Fruit fly (Drosophila melanogaster) whole organism: ENCODE measurements around the gene CG13847.

ENCODE experiments used
- CG8478 ChIP-seq: fragments of >200 bp; optimal IDR thresholded peaks from 2 replicates; lab custom pipeline; 2018; ENCODE audit warnings: inconsistent platforms
- Dll ChIP-seq: fragments of >200 bp; optimal IDR thresholded peaks from 2 replicates; lab custom pipeline; 2017
- EcR ChIP-seq, 2 experiments: fragments of >200 bp; optimal IDR thresholded peaks; 2 replicates each; lab custom pipeline; 2017; ENCODE audit warnings: missing biosample characterization in 2 of 2, missing genetic modification characterization in 2 of 2, missing genetic modification reagents in 2 of 2
- pan ChIP-seq: fragments of >200 bp; optimal IDR thresholded peaks from 2 replicates; lab custom pipeline; 2017
- psq ChIP-seq: fragments of >200 bp; optimal IDR thresholded peaks from 2 replicates; lab custom pipeline; 2017
- usp ChIP-seq: fragments of >200 bp; optimal IDR thresholded peaks from 2 replicates; lab custom pipeline; 2017; ENCODE audit warnings: missing biosample characterization, missing genetic modification characterization, mixed read lengths

The CG13847 gene

dm6 chr3R:22394004-22394403 lies 41.9 kb downstream of the CG13847 start, which contains the start of gene CG13857:
Gene CG13857, minus strand, starts transcription at chr3R:22394104.
- TF ChIP-seq pan (lab: Kevin White, UChicago): no peak
- no peak for TF ChIP-seq CG8478 (lab: Kevin White, UChicago)
- no peak for TF ChIP-seq EcR (GFP tag; optimal IDR thresholded peaks at IDR 0.05; lab: Kevin White, UChicago)
- TF ChIP-seq Dll (lab: Kevin White, UChicago): no peak
- no peak for TF ChIP-seq psq
- no peak for TF ChIP-seq usp (GFP tag; lab: Kevin White, UChicago)

DNA sequence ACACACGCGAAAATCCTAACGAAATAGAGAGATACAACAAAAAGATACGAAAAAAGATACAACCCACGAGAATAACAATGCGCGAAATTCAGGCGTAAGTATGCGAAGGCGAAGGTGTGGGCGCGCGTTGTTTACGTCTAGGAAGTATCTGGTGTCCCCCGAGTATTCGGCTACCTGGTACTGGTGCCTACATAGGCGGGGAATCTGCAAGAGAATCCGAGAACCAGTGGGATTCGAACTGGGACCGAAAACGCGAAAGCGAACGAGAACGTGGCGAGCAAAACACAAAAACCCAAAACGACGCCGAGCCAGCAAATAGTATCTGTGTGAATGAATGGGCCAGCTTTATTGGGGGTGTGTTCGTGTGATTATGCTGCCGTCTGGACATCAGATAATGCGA lies 45.8 kb downstream of the CG13847 start:
- TF ChIP-seq usp (GFP tag; lab: Kevin White, UChicago) (no peak), Dll (lab: Kevin White, UChicago) (no peak), pan (lab: Kevin White, UChicago) (no peak), CG8478 (lab: Kevin White, UChicago) (no peak), psq (no peak), EcR (GFP tag; optimal IDR thresholded peaks at IDR 0.05; lab: Kevin White, UChicago) (no peak)

dm6 chr3R:22389614-22390013 lies 46.3 kb downstream of the CG13847 start, which contains the start of the genes CAH8 and CG7059:
Gene CAH8, minus strand, starts transcription at chr3R:22389714.
Gene CG7059, plus strand, starts transcription at chr3R:22389780.
- TF ChIP-seq psq: no peak
- no peak for TF ChIP-seq CG8478 (lab: Kevin White, UChicago)
- no peak for TF ChIP-seq EcR (GFP tag; optimal IDR thresholded peaks at IDR 0.05; lab: Kevin White, UChicago)
- no peak for TF ChIP-seq pan (lab: Kevin White, UChicago)
- TF ChIP-seq Dll (lab: Kevin White, UChicago): no peak
- no peak for TF ChIP-seq usp (GFP tag; lab: Kevin White, UChicago)

DNA sequence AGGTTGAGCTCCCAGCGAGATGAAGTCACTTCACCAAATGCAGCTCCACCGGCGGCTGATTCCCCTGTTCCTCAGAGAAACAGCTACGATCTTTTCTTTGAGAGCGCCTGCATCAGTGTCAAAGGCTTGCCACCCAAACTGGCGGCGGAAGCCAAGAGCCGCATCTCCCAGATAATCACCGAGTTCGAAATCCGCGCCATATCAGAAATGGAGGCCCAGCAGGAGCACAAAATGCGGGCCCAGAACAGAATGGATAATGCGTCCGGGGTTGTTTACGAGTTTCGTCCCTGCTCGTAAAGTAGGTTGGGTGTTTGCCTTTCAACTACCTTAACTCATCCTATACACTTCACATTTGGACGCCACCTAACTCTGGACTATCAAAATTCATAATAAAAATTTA lies 54.2 kb downstream of the CG13847 start, which contains the start of gene Gpdh3:
TSS of gene Gpdh3 (plus strand) at position 301 of the 400 bp plus-strand sequence.
- TF ChIP-seq EcR (GFP tag; optimal IDR thresholded peaks at IDR 0.05; lab: Kevin White, UChicago) (no peak), Dll (lab: Kevin White, UChicago) (no peak), pan (lab: Kevin White, UChicago) (no peak), CG8478 (lab: Kevin White, UChicago) (no peak), usp (GFP tag; lab: Kevin White, UChicago) (no peak), psq (no peak)

dm6 chr3R:22381077-22381476 lies 54.9 kb downstream of the CG13847 start, which contains the start of gene CG43342:
Gene CG43342, plus strand, starts transcription at chr3R:22381340.
- TF ChIP-seq usp (GFP tag; lab: Kevin White, UChicago) (no peak), psq (no peak), EcR (GFP tag; optimal IDR thresholded peaks at IDR 0.05; lab: Kevin White, UChicago) (no peak), pan (lab: Kevin White, UChicago) (no peak), Dll (lab: Kevin White, UChicago) (no peak), CG8478 (lab: Kevin White, UChicago) (no peak)

dm6 chr3R:22379942-22380341 lies 56.0 kb downstream of the CG13847 start, which contains the start of gene CG34149:
Gene CG34149, plus strand, starts transcription at chr3R:22380128.
- TF ChIP-seq usp (GFP tag; lab: Kevin White, UChicago) (no peak), pan (lab: Kevin White, UChicago) (no peak), EcR (GFP tag; optimal IDR thresholded peaks at IDR 0.05; lab: Kevin White, UChicago) (no peak), psq (no peak), Dll (lab: Kevin White, UChicago) (no peak), CG8478 (lab: Kevin White, UChicago) (no peak)

DNA sequence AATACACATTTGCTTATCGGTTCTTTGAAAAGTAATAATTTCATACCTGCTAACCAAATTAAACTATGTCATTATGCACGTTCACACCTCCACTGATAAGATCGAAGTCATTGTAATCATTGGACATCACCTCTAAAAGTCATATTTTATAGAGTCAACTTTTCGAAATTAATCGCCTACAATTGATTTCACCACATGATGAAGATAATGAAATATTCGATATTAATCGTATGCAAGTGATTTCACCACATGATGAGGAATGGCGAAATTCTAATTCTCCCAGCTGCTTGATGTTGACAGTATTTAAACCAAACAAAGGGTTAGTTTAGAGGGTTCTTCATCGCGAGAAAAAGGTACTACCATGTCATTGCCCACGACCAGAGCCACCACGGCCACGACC lies 60.3 kb downstream of the CG13847 start, which contains the start of gene CG18596:
TSS of gene CG18596 (plus strand) at position 250 of the 400 bp plus-strand sequence.
- no peak for TF ChIP-seq usp (GFP tag; lab: Kevin White, UChicago)
- TF ChIP-seq pan (lab: Kevin White, UChicago): no peak
- no peak for TF ChIP-seq EcR (GFP tag; optimal IDR thresholded peaks at IDR 0.05; lab: Kevin White, UChicago)
- TF ChIP-seq Dll (lab: Kevin White, UChicago): no peak
- TF ChIP-seq CG8478 (lab: Kevin White, UChicago): no peak
